Worm (Caenorhabditis elegans) whole organism, L1 larva: Measurements from ENCODE around the gene Y57G11B.8.

Source experiments
- C16A3.4 ChIP-seq: fragments of 150-350 bp; optimal IDR thresholded peaks from 2 replicates; lab custom pipeline; 2014; ENCODE audit warnings: missing biosample characterization, missing genetic modification characterization
- C34B4.2 ChIP-seq: sonication (generic microtip); optimal IDR thresholded peaks from 2 replicates; lab custom pipeline; 2017; ENCODE audit warnings: mild to moderate bottlenecking, missing genetic modification characterization, missing compliant biosample characterization
- blmp-1 ChIP-seq: fragments of 150-350 bp; optimal IDR thresholded peaks from 2 replicates; lab custom pipeline; 2014; ENCODE audit warnings: missing biosample characterization, missing genetic modification characterization
- ceh-88 ChIP-seq: fragments of 200-800 bp; sonication (Bioruptor generic); IDR thresholded peaks from 2 replicates; pipeline ENCODE4 v1.3.6; 2022; ENCODE audit warnings: missing genetic modification characterization, missing compliant biosample characterization
- ces-1 ChIP-seq: fragments of 150-350 bp; optimal IDR thresholded peaks from 2 replicates; lab custom pipeline; 2014; ENCODE audit warnings: missing biosample characterization, missing genetic modification reagents, missing genetic modification characterization
- dpl-1 ChIP-seq, 3 experiments: fragments of 150-350 bp in 2 of 3; sonication (generic microtip) in 1 of 3; optimal IDR thresholded peaks; 2 replicates each; lab custom pipeline; 2014 to 2017; ENCODE audit warnings: missing biosample characterization in 3 of 3, missing genetic modification characterization in 3 of 3, missing genetic modification reagents in 3 of 3
- dsc-1 ChIP-seq: sonication (generic microtip); optimal IDR thresholded peaks from 2 replicates; lab custom pipeline; 2016; ENCODE audit warnings: mild to moderate bottlenecking, missing genetic modification characterization, missing compliant biosample characterization
- efl-1 ChIP-seq, 4 experiments: fragments of 150-350 bp; optimal IDR thresholded peaks in 3 of 4; peaks in 1 of 4; 1 replicate in 1 of 4; 2 replicates in 3 of 4; lab custom pipeline; 2014; ENCODE audit warnings: missing biosample characterization in 2 of 4, missing genetic modification characterization in 2 of 4, missing genetic modification reagents in 2 of 4
- egl-27 ChIP-seq, 2 experiments: fragments of 150-350 bp in 1 of 2; sonication (generic microtip); optimal IDR thresholded peaks; 3 replicates each; lab custom pipeline; 2017 to 2018; ENCODE audit warnings: missing biosample characterization in 2 of 2, missing genetic modification characterization in 2 of 2, missing genetic modification reagents in 2 of 2
- elt-2 ChIP-seq: sonication (generic microtip); optimal IDR thresholded peaks from 2 replicates; lab custom pipeline; 2016; ENCODE audit warnings: missing genetic modification characterization, mild to moderate bottlenecking, inconsistent platforms, missing compliant biosample characterization, missing genetic modification reagents
- elt-3 ChIP-seq, 6 experiments: fragments of 150-350 bp in 1 of 6; sonication (generic microtip); optimal IDR thresholded peaks; 2 replicates each; lab custom pipeline; 2017 to 2018; ENCODE audit warnings: missing biosample characterization in 6 of 6, missing genetic modification characterization in 6 of 6, inconsistent platforms in 1 of 6
- fkh-8 ChIP-seq: sonication (generic microtip); optimal IDR thresholded peaks from 2 replicates; lab custom pipeline; 2016; ENCODE audit warnings: mild to moderate bottlenecking, missing genetic modification characterization, missing compliant biosample characterization
- grh-1 ChIP-seq: fragments of 200-800 bp; sonication (Bioruptor generic); IDR thresholded peaks from 2 replicates; pipeline ENCODE4 v1.3.6; 2022; ENCODE audit warnings: missing genetic modification reagents, missing genetic modification characterization, missing compliant biosample characterization
- hlh-17 ChIP-seq: fragments of 200-800 bp; sonication (Bioruptor generic); optimal IDR thresholded peaks from 2 replicates; lab custom pipeline; 2018; ENCODE audit warnings: missing genetic modification characterization, mild to moderate bottlenecking, missing compliant biosample characterization, moderate library complexity, borderline replicate concordance
- hlh-4 ChIP-seq: sonication (generic microtip); optimal IDR thresholded peaks from 2 replicates; lab custom pipeline; 2016; ENCODE audit warnings: mild to moderate bottlenecking, missing genetic modification characterization, missing compliant biosample characterization
- irx-1 ChIP-seq: sonication (generic microtip); optimal IDR thresholded peaks from 2 replicates; lab custom pipeline; 2016; ENCODE audit warnings: missing genetic modification characterization, missing compliant biosample characterization
- jun-1 ChIP-seq: fragments of 150-350 bp; optimal IDR thresholded peaks from 2 replicates; lab custom pipeline; 2014; ENCODE audit warnings: missing biosample characterization, missing genetic modification reagents, missing genetic modification characterization
- lin-13 ChIP-seq: fragments of 150-350 bp; optimal IDR thresholded peaks from 2 replicates; lab custom pipeline; 2014; ENCODE audit warnings: missing biosample characterization, missing genetic modification reagents, missing genetic modification characterization
- lin-14 ChIP-seq: fragments of 200-800 bp; sonication (Bioruptor generic); optimal IDR thresholded peaks from 2 replicates; lab custom pipeline; 2018; ENCODE audit warnings: mild to moderate bottlenecking, missing genetic modification characterization, moderate library complexity, missing compliant biosample characterization
- lin-15B ChIP-seq: fragments of 150-350 bp; sonication (generic microtip); optimal IDR thresholded peaks from 3 replicates; lab custom pipeline; 2014; ENCODE audit warnings: missing biosample characterization, missing genetic modification characterization
- lin-35 ChIP-seq, 2 experiments: fragments of 150-350 bp; optimal IDR thresholded peaks; 2 replicates each; lab custom pipeline; 2014; ENCODE audit warnings: missing biosample characterization in 2 of 2, missing genetic modification characterization in 2 of 2, missing genetic modification reagents in 2 of 2
- lin-39 ChIP-seq: fragments of 150-350 bp; optimal IDR thresholded peaks from 2 replicates; lab custom pipeline; 2014; ENCODE audit warnings: missing biosample characterization, missing genetic modification reagents, missing genetic modification characterization
- lsy-2 ChIP-seq, 2 experiments: fragments of 150-350 bp; optimal IDR thresholded peaks; 2 replicates each; lab custom pipeline; 2014; ENCODE audit warnings: missing biosample characterization in 2 of 2, missing genetic modification characterization in 2 of 2
- mdl-1 ChIP-seq, 2 experiments: fragments of 150-350 bp; optimal IDR thresholded peaks; 2 replicates each; lab custom pipeline; 2014 to 2017; ENCODE audit warnings: missing biosample characterization in 2 of 2, missing genetic modification characterization in 2 of 2, inconsistent platforms in 1 of 2
- mep-1 ChIP-seq: fragments of 150-350 bp; optimal IDR thresholded peaks from 2 replicates; lab custom pipeline; 2014; ENCODE audit warnings: missing biosample characterization, missing genetic modification characterization
- nhr-19 ChIP-seq: fragments of 200-800 bp; sonication (Bioruptor generic); conservative IDR thresholded peaks from 2 replicates; pipeline ENCODE4 v1.3.6; 2022; ENCODE audit warnings: missing genetic modification characterization, missing compliant biosample characterization
- nhr-20 ChIP-seq: sonication (generic microtip); optimal IDR thresholded peaks from 2 replicates; lab custom pipeline; 2016; ENCODE audit warnings: mild to moderate bottlenecking, missing genetic modification characterization, missing compliant biosample characterization
- nhr-47 ChIP-seq: sonication (generic microtip); optimal IDR thresholded peaks from 2 replicates; lab custom pipeline; 2016; ENCODE audit warnings: mild to moderate bottlenecking, missing genetic modification characterization, moderate library complexity, missing compliant biosample characterization
- nhr-71 ChIP-seq: sonication (generic microtip); optimal IDR thresholded peaks from 2 replicates; lab custom pipeline; 2016; ENCODE audit warnings: mild to moderate bottlenecking, missing genetic modification characterization, moderate library complexity, missing compliant biosample characterization
- nhr-76 ChIP-seq: sonication (generic microtip); optimal IDR thresholded peaks from 2 replicates; lab custom pipeline; 2017; ENCODE audit warnings: missing biosample characterization, missing genetic modification characterization
- nhr-85 ChIP-seq: sonication (generic microtip); peaks from one replicate; lab custom pipeline; 2016; ENCODE audit warnings: missing genetic modification characterization, inconsistent platforms, missing compliant biosample characterization
- nhr-90 ChIP-seq: sonication (generic microtip); optimal IDR thresholded peaks from 2 replicates; lab custom pipeline; 2016; ENCODE audit warnings: mild to moderate bottlenecking, missing genetic modification characterization, missing compliant biosample characterization; ENCODE audit not compliant: poor library complexity
- pqm-1 ChIP-seq: sonication (generic microtip); optimal IDR thresholded peaks from 3 replicates; lab custom pipeline; 2017; ENCODE audit warnings: missing biosample characterization, missing genetic modification characterization
- rnt-1 ChIP-seq: sonication (generic microtip); optimal IDR thresholded peaks from 2 replicates; lab custom pipeline; 2016; ENCODE audit warnings: mild to moderate bottlenecking, missing genetic modification characterization, moderate library complexity, missing compliant biosample characterization
- skn-1 ChIP-seq: fragments of 150-350 bp; optimal IDR thresholded peaks from 2 replicates; lab custom pipeline; 2014; ENCODE audit warnings: missing biosample characterization, missing genetic modification characterization
- snpc-4 ChIP-seq: fragments of 150-350 bp; optimal IDR thresholded peaks from 2 replicates; lab custom pipeline; 2014; ENCODE audit warnings: missing biosample characterization, missing genetic modification characterization
- snu-23 ChIP-seq: sonication (generic microtip); optimal IDR thresholded peaks from 2 replicates; lab custom pipeline; 2016; ENCODE audit warnings: missing genetic modification characterization, missing compliant biosample characterization
- sox-4 ChIP-seq: sonication (generic microtip); optimal IDR thresholded peaks from 2 replicates; lab custom pipeline; 2016; ENCODE audit warnings: missing genetic modification characterization, missing compliant biosample characterization
- tbx-2 ChIP-seq: sonication (generic microtip); optimal IDR thresholded peaks from 2 replicates; lab custom pipeline; 2016; ENCODE audit warnings: missing genetic modification characterization, missing compliant biosample characterization
- unc-86 ChIP-seq: sonication (generic microtip); optimal IDR thresholded peaks from 2 replicates; lab custom pipeline; 2016; ENCODE audit warnings: missing genetic modification characterization, missing compliant biosample characterization
- vab-15 ChIP-seq: sonication (generic microtip); optimal IDR thresholded peaks from 2 replicates; lab custom pipeline; 2017; ENCODE audit warnings: missing genotype, mild to moderate bottlenecking, missing genetic modification characterization, missing compliant biosample characterization
- xbp-1 ChIP-seq: sonication (generic microtip); optimal IDR thresholded peaks from 2 replicates; lab custom pipeline; 2016; ENCODE audit warnings: missing genetic modification characterization, missing compliant biosample characterization
- ztf-4 ChIP-seq: fragments of 150-350 bp; optimal IDR thresholded peaks from 2 replicates; lab custom pipeline; 2014; ENCODE audit warnings: missing biosample characterization, missing genetic modification characterization

Gene Y57G11B.8

ce11 chrIV:14614176-14614740 lies 35.8 kb upstream of the Y57G11B.8 start (continued):
- no peak for TF ChIP-seq nhr-76 (tag; lab: Kevin White, UChicago)
- no peak for TF ChIP-seq C16A3.4
- TF ChIP-seq nhr-20, result peak; percentile 87
- no peak for TF ChIP-seq hlh-4 (tag; lab: Kevin White, UChicago)
- TF ChIP-seq nhr-90, result peak; percentile 67
- peak; percentile 57 for TF ChIP-seq snu-23 (GFP tag; lab: Kevin White, UChicago)

ce11 chrIV:14613375-14613774 lies 34.9 kb upstream of the Y57G11B.8 start:
- TF ChIP-seq ces-1 (GFP tag; lab: Kevin White, UChicago) (no peak), pqm-1 (tag; lab: Kevin White, UChicago) (no peak), snu-23 (GFP tag; lab: Kevin White, UChicago) (no peak), fkh-8 (tag; lab: Kevin White, UChicago) (peak; percentile 81), ztf-4 (tag; lab: Kevin White, UChicago) (no peak), blmp-1 (tag; lab: Kevin White, UChicago) (peak; percentile 47), lin-13 (no peak), lsy-2 (tag; optimal IDR thresholded peaks at IDR 0.05; lab: Kevin White, UChicago) (peak in 1 of 2 experiments; percentile 11), dsc-1 (tag; lab: Kevin White, UChicago) (peak; percentile 79), nhr-47 (tag; lab: Kevin White, UChicago) (peak; percentile 64), nhr-71 (tag; lab: Kevin White, UChicago) (peak; percentile 71), lin-14 (GFP tag; lab: Kevin White, UChicago) (peak; percentile 12), C34B4.2 (tag; lab: Kevin White, UChicago) (no peak), nhr-20 (peak; percentile 38)

ce11 chrIV:14612547-14613329 lies 34.2 kb upstream of the Y57G11B.8 start:
- peak; percentile 14 for TF ChIP-seq lin-39 (tag; lab: Kevin White, UChicago)
- peak; percentile 34 for TF ChIP-seq C16A3.4
- TF ChIP-seq nhr-71 (tag; lab: Kevin White, UChicago), result peak; percentile 92
- peak in 1 of 2 experiments; percentile 4 for TF ChIP-seq egl-27 (tag; optimal IDR thresholded peaks at IDR 0.05; lab: Kevin White, UChicago)
- peak; percentile 82 for TF ChIP-seq lin-14 (GFP tag; lab: Kevin White, UChicago)
- TF ChIP-seq rnt-1 (tag; lab: Kevin White, UChicago), result peak; percentile 55
- peak; percentile 94 for TF ChIP-seq nhr-20
- TF ChIP-seq nhr-90, result peak; percentile 73
- TF ChIP-seq lsy-2 (tag; optimal IDR thresholded peaks at IDR 0.05; lab: Kevin White, UChicago), result peak; percentile 59 to 65
- peak; percentile 71 for TF ChIP-seq nhr-19 (GFP tag; lab: Robert Waterston, UW)
- TF ChIP-seq snpc-4 (tag; lab: Kevin White, UChicago), result peak; percentile 4
- no peak for TF ChIP-seq sox-4 (tag; lab: Kevin White, UChicago)
- TF ChIP-seq tbx-2 (tag; lab: Kevin White, UChicago), result peak; percentile 46
- TF ChIP-seq irx-1 (tag; lab: Kevin White, UChicago), result no peak
- TF ChIP-seq vab-15, result peak; percentile 14
- peak; percentile 31 for TF ChIP-seq jun-1 (tag; lab: Kevin White, UChicago)
- no peak for TF ChIP-seq hlh-17 (GFP tag; lab: Kevin White, UChicago)
- no peak for TF ChIP-seq nhr-76 (tag; lab: Kevin White, UChicago)
- TF ChIP-seq blmp-1 (tag; lab: Kevin White, UChicago), result peak; percentile 77
- peak; percentile 30 for TF ChIP-seq elt-2 (tag; lab: Kevin White, UChicago)
- TF ChIP-seq mep-1 (tag; lab: Kevin White, UChicago), result peak; percentile 14
- peak; percentile 97 for TF ChIP-seq nhr-85 (tag; lab: Kevin White, UChicago)
- TF ChIP-seq dpl-1 (GFP tag; optimal IDR thresholded peaks at IDR 0.05; lab: Kevin White, UChicago), result peak in 2 of 3 experiments; percentile 29 to 44
- 0 out of 2 replicates have a peak, but pooled peaks have one; percentile 43 for TF ChIP-seq grh-1
- no peak for TF ChIP-seq lin-15B (tag; lab: Kevin White, UChicago)
- TF ChIP-seq skn-1 (tag; lab: Kevin White, UChicago), result no peak
- peak; percentile 37 for TF ChIP-seq xbp-1 (tag; lab: Kevin White, UChicago)
- TF ChIP-seq mdl-1 (tag; optimal IDR thresholded peaks at IDR 0.05; lab: Kevin White, UChicago), result peak in 1 of 2 experiments; percentile 46
- TF ChIP-seq ztf-4 (tag; lab: Kevin White, UChicago), result peak; percentile 34
- TF ChIP-seq unc-86 (tag; lab: Kevin White, UChicago), result peak; percentile 9
- no peak for TF ChIP-seq hlh-4 (tag; lab: Kevin White, UChicago)
- TF ChIP-seq snu-23 (GFP tag; lab: Kevin White, UChicago), result peak; percentile 62
- peak in 5 of 6 experiments; percentile 2 to 82 (median 67) for TF ChIP-seq elt-3 (tag; optimal IDR thresholded peaks at IDR 0.05; lab: Kevin White, UChicago)
- TF ChIP-seq efl-1 (optimal IDR thresholded peaks at IDR 0.05; lab: Kevin White, UChicago), result peak; percentile 1 to 24
- peak in 1 of 2 experiments; percentile 94 for TF ChIP-seq efl-1 (GFP tag; optimal IDR thresholded peaks at IDR 0.05 in 1 of 2; lab: Kevin White, UChicago)
- TF ChIP-seq ceh-88, result peak; percentile 55; the same call in 1 of the 2 replicates
- TF ChIP-seq lin-35 (GFP tag; optimal IDR thresholded peaks at IDR 0.05; lab: Kevin White, UChicago), result peak; percentile 35 to 37
